Worm (Caenorhabditis elegans): Measurements from ENCODE around the gene ZC21.10.

DNA sequence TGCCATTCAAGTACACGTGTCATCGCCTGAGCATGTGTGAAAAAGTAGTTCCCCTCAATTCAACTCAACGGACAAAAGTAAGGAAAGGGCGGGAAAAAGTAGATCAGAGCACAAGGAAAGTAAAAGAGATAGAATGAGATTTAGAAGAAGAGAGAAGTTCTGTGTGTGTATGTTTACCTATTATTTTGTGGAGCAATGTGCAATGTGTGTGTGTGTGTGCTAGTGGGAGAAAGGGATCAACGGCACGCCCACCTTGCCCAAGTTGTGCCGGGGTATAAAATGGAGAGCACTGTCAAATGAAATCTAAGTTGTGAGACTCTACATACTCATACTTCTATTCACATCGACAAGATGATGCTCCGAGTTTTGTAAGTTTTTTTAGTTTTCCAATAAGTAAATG is 5.1 kb upstream of the ZC21.10 start, which contains the start of gene idpp-15:
- no peak for TF ChIP-seq pha-4 (tag; optimal IDR thresholded peaks at IDR 0.05)
- TF ChIP-seq mes-4 (tag; optimal IDR thresholded peaks at IDR 0.05) = no peak
- TF ChIP-seq snpc-1.3 (tag; optimal IDR thresholded peaks at IDR 0.05; ENCODE audit: insufficient read depth) = no peak
- no peak for TF ChIP-seq dpl-1 (GFP tag; optimal IDR thresholded peaks at IDR 0.05)
- no peak for TF ChIP-seq mcd-1 (GFP tag; IDR thresholded peaks at IDR 0.05)
- TF ChIP-seq ekl-4 (GFP tag; IDR thresholded peaks at IDR 0.05) = no peak

Measured in whole organism, young adult.